Fruit fly (Drosophila melanogaster) S2 (cell line): ENCODE results near the gene CG9759.

ENCODE experiments used
- CG8478 ChIP-seq: fragments of >200 bp; optimal IDR thresholded peaks from 2 replicates; lab custom pipeline; 2018
- CTCF ChIP-seq, 2 experiments: fragments of >200 bp; optimal IDR thresholded peaks; 2 replicates each; lab custom pipeline; 2018

- TF ChIP-seq CTCF (optimal IDR thresholded peaks at IDR 0.05; lab: Kevin White, UChicago), result no peak
- no peak for TF ChIP-seq CG8478
These were observed 22.6 kb upstream of the CG9759 start, which contains the start of gene CG10841 for dm6 chr3R:13631642-13632041.
